Fruit fly (Drosophila melanogaster) whole organism, wandering third instar larva: Measurements from ENCODE around the gene CG4045.

ENCODE experiments used
- Abd-B ChIP-seq: fragments of >200 bp; optimal IDR thresholded peaks from 2 replicates; lab custom pipeline; 2017; ENCODE audit warnings: missing biosample characterization, missing genetic modification characterization
- CG9705 ChIP-seq: fragments of 200-800 bp; sonication (Bioruptor generic); optimal IDR thresholded peaks from 2 replicates; lab custom pipeline; 2018; ENCODE audit warnings: missing biosample characterization, mild to moderate bottlenecking, missing genetic modification characterization
- CrebA ChIP-seq: fragments of 200-800 bp; sonication (Bioruptor generic); optimal IDR thresholded peaks from 2 replicates; lab custom pipeline; 2016; ENCODE audit warnings: missing biosample characterization, mild to moderate bottlenecking, missing genetic modification characterization, borderline replicate concordance
- Dfd ChIP-seq: fragments of >200 bp; optimal IDR thresholded peaks from 2 replicates; lab custom pipeline; 2017; ENCODE audit warnings: missing biosample characterization, missing genetic modification characterization
- Dif ChIP-seq: fragments of 200-275, 200-300 bp; sonication (Bioruptor generic); optimal IDR thresholded peaks from 2 replicates; lab custom pipeline; 2018; ENCODE audit warnings: missing biosample characterization, missing genetic modification characterization; ENCODE audit not compliant: partially characterized antibody
- GATAd ChIP-seq: sonication (Bioruptor generic); optimal IDR thresholded peaks from 2 replicates; lab custom pipeline; 2016; ENCODE audit warnings: missing biosample characterization, missing genetic modification characterization
- HLH106 ChIP-seq: fragments of 200-800 bp; optimal IDR thresholded peaks from 3 replicates; lab custom pipeline; 2019; ENCODE audit warnings: missing biosample characterization, mild to moderate bottlenecking, missing genetic modification characterization, moderate library complexity
- Hnf4 ChIP-seq: fragments of 200-800 bp; sonication (Bioruptor generic); optimal IDR thresholded peaks from 2 replicates; lab custom pipeline; 2016; ENCODE audit warnings: missing biosample characterization, mild to moderate bottlenecking, missing genetic modification characterization
- Hr83 ChIP-seq: fragments of 200-300 bp; sonication (Bioruptor generic); optimal IDR thresholded peaks from 2 replicates; lab custom pipeline; 2016; ENCODE audit warnings: missing biosample characterization, mild to moderate bottlenecking, missing genetic modification characterization, moderate library complexity; ENCODE audit not compliant: poor library complexity, severe bottlenecking
- Jra ChIP-seq: sonication (Bioruptor generic); optimal IDR thresholded peaks from 2 replicates; lab custom pipeline; 2016; ENCODE audit warnings: missing biosample characterization, missing genetic modification characterization
- Myc ChIP-seq: fragments of >200 bp; optimal IDR thresholded peaks from 2 replicates; lab custom pipeline; 2017
- N ChIP-seq: fragments of >200 bp; optimal IDR thresholded peaks from 2 replicates; lab custom pipeline; 2018; ENCODE audit warnings: missing biosample characterization, missing external identifiers, missing genetic modification characterization
- OdsH ChIP-seq: fragments of 200-800 bp; sonication (Bioruptor generic); optimal IDR thresholded peaks from 2 replicates; lab custom pipeline; 2016; ENCODE audit warnings: missing biosample characterization, mild to moderate bottlenecking, missing genetic modification characterization
- Rel ChIP-seq, 2 experiments: fragments of 200-800 bp; sonication (Bioruptor generic) in 1 of 2; optimal IDR thresholded peaks; 2 replicates in 1 of 2; 3 replicates in 1 of 2; lab custom pipeline; 2016 to 2019; ENCODE audit warnings: mild to moderate bottlenecking in 2 of 2, missing biosample characterization in 2 of 2, missing genetic modification characterization in 2 of 2, moderate library complexity in 1 of 2
- Sp1 ChIP-seq: fragments of 200-800 bp; sonication (Bioruptor generic); optimal IDR thresholded peaks from 3 replicates; lab custom pipeline; 2019; ENCODE audit warnings: missing biosample characterization, mild to moderate bottlenecking, missing genetic modification characterization, moderate library complexity
- Vsx2 ChIP-seq: fragments of 200-300, 225-300 bp; sonication (Bioruptor generic); optimal IDR thresholded peaks from 2 replicates; lab custom pipeline; 2018; ENCODE audit warnings: missing biosample characterization, missing genetic modification characterization; ENCODE audit not compliant: partially characterized antibody
- br ChIP-seq: fragments of 200-800 bp; sonication (Bioruptor generic); optimal IDR thresholded peaks from 2 replicates; lab custom pipeline; 2016; ENCODE audit warnings: missing biosample characterization, missing genetic modification characterization
- dl ChIP-seq, 2 experiments: fragments of 175-275, 200-275 bp in 1 of 2; fragments of 200-275 bp in 1 of 2; sonication (Bioruptor generic); optimal IDR thresholded peaks; lab custom pipeline; 2018; ENCODE audit warnings: mild to moderate bottlenecking in 2 of 2, missing biosample characterization in 2 of 2, missing genetic modification characterization in 2 of 2, moderate library complexity in 2 of 2; ENCODE audit not compliant: partially characterized antibody in 2 of 2, insufficient read depth in 1 of 2
- dmrt93B ChIP-seq: fragments of 200-800 bp; sonication (Bioruptor generic); optimal IDR thresholded peaks from 2 replicates; lab custom pipeline; 2018; ENCODE audit warnings: missing biosample characterization, mild to moderate bottlenecking, missing genetic modification characterization
- ey ChIP-seq: fragments of 200-800 bp; sonication (Bioruptor generic); optimal IDR thresholded peaks from 2 replicates; lab custom pipeline; 2016; ENCODE audit warnings: missing biosample characterization, missing genetic modification characterization
- foxo ChIP-seq, 2 experiments: fragments of 200-800 bp; sonication (Bioruptor generic); optimal IDR thresholded peaks; 2 replicates in 1 of 2; 3 replicates in 1 of 2; lab custom pipeline; 2016 to 2017; ENCODE audit warnings: missing biosample characterization in 2 of 2, missing genetic modification characterization in 2 of 2
- fru ChIP-seq: fragments of 200-800 bp; sonication (Bioruptor generic); optimal IDR thresholded peaks from 3 replicates; lab custom pipeline; 2016; ENCODE audit warnings: missing biosample characterization, mild to moderate bottlenecking, missing genetic modification characterization
- h ChIP-seq: fragments of 200-800 bp; sonication (Bioruptor generic); optimal IDR thresholded peaks from 3 replicates; lab custom pipeline; 2016; ENCODE audit warnings: missing biosample characterization, mild to moderate bottlenecking, missing genetic modification characterization
- jim ChIP-seq: fragments of 175-275, 200-325 bp; sonication (Bioruptor generic); optimal IDR thresholded peaks from 2 replicates; lab custom pipeline; 2016; ENCODE audit warnings: missing biosample characterization, mild to moderate bottlenecking, missing genetic modification characterization
- lola ChIP-seq: fragments of >200 bp; optimal IDR thresholded peaks from 2 replicates; lab custom pipeline; 2017; ENCODE audit warnings: missing biosample characterization, missing genetic modification characterization
- pan ChIP-seq: fragments of >200 bp; optimal IDR thresholded peaks from 2 replicates; lab custom pipeline; 2017
- psq ChIP-seq: fragments of 200-800 bp; sonication (Bioruptor generic); optimal IDR thresholded peaks from 3 replicates; lab custom pipeline; 2017; ENCODE audit warnings: missing biosample characterization, mild to moderate bottlenecking, missing genetic modification characterization, moderate library complexity
- rgr ChIP-seq: fragments of 200-800 bp; sonication (Bioruptor generic); optimal IDR thresholded peaks from 3 replicates; lab custom pipeline; 2016; ENCODE audit warnings: missing biosample characterization, mild to moderate bottlenecking, missing genetic modification characterization
- sage ChIP-seq: fragments of 200-800 bp; sonication (Bioruptor generic); optimal IDR thresholded peaks from 2 replicates; lab custom pipeline; 2016; ENCODE audit warnings: missing biosample characterization, mild to moderate bottlenecking, missing genetic modification characterization
- sv ChIP-seq: fragments of 200-800 bp; sonication (Bioruptor generic); optimal IDR thresholded peaks from 3 replicates; lab custom pipeline; 2016; ENCODE audit warnings: missing biosample characterization, missing genetic modification characterization
- tai ChIP-seq: sonication (Bioruptor generic); optimal IDR thresholded peaks from 2 replicates; lab custom pipeline; 2016; ENCODE audit warnings: missing biosample characterization, missing genetic modification characterization
- woc ChIP-seq: sonication (Bioruptor generic); optimal IDR thresholded peaks from 2 replicates; lab custom pipeline; 2016; ENCODE audit warnings: missing biosample characterization, mild to moderate bottlenecking, missing genetic modification characterization

Gene CG4045

DNA sequence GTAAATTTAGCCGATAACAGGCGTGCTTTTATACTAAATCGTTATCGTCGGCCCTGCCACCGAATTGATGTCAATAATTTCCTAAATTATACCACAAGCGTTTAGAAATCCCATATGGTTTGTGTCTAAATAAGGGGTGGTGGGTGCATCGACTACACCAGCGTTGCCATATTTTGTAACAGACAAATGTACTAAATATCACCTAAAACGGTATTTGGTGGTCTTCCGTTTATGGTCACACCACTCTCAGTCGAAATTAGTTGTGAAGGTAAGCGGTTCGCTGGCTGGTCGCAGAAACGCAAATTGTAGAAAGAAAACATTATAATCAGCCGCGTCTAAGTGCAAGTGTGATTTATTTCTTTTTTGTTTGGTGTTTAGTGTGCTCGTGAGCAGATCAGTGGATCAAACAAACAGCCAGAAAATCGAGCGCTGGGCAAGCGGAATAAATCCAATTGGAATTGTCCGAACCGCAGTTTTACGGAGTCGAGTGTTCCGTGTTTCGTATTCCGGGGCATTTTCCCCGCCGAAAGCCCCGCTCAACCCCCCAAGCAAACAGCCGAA is 4.7 kb upstream of the CG4045 start, which contains the start of the genes CG16903 and Unc-76:
TSS of gene CG16903 (minus strand) at position 39 of the 561 bp plus-strand sequence.
TSS of gene Unc-76 (plus strand) at position 244 of the 561 bp plus-strand sequence.
- no peak for TF ChIP-seq Rel (GFP tag; optimal IDR thresholded peaks at IDR 0.05; lab: Kevin White, UChicago)
- TF ChIP-seq Rel (tag; optimal IDR thresholded peaks at IDR 0.05; lab: Kevin White, UChicago) = peak; percentile 79
- TF ChIP-seq Abd-B (GFP tag; lab: Kevin White, UChicago) = no peak
- no peak for TF ChIP-seq Hnf4 (GFP tag; lab: Kevin White, UChicago)
- TF ChIP-seq ey (GFP tag; lab: Kevin White, UChicago) = no peak
- peak; percentile 51 for TF ChIP-seq h
- peak; percentile 0 for TF ChIP-seq Myc (lab: Kevin White, UChicago)
- no peak for TF ChIP-seq sv (GFP tag; lab: Kevin White, UChicago)
- TF ChIP-seq psq (GFP tag; lab: Kevin White, UChicago) = no peak
- peak; percentile 60 for TF ChIP-seq Sp1 (GFP tag; lab: Kevin White, UChicago)
- peak in 1 of 2 experiments; percentile 19 for TF ChIP-seq foxo (GFP tag; optimal IDR thresholded peaks at IDR 0.05; lab: Kevin White, UChicago)
- TF ChIP-seq HLH106 = peak; percentile 45
- TF ChIP-seq N = no peak
- no peak for TF ChIP-seq sage (GFP tag; lab: Kevin White, UChicago)
- TF ChIP-seq dmrt93B (GFP tag; lab: Kevin White, UChicago) = peak; percentile 6
- TF ChIP-seq tai (GFP tag; lab: Kevin White, UChicago) = no peak
- TF ChIP-seq fru (GFP tag; lab: Kevin White, UChicago) = peak; percentile 22
- peak; percentile 6 for TF ChIP-seq Jra (GFP tag; lab: Kevin White, UChicago)
- peak; percentile 55 for TF ChIP-seq rgr (GFP tag; lab: Kevin White, UChicago)
- TF ChIP-seq woc = peak; percentile 6
- peak; percentile 7 for TF ChIP-seq OdsH (GFP tag; lab: Kevin White, UChicago)
- peak in 1 of 2 experiments; percentile 32 for TF ChIP-seq dl (GFP tag; optimal IDR thresholded peaks at IDR 0.05; lab: Kevin White, UChicago; ENCODE audit: insufficient read depth in 1 of 2, partially characterized antibody in 2 of 2)
- peak; percentile 59 for TF ChIP-seq Dif (GFP tag; lab: Kevin White, UChicago)
- no peak for TF ChIP-seq Hr83 (GFP tag; lab: Kevin White, UChicago)

- TF ChIP-seq CrebA (GFP tag; lab: Kevin White, UChicago) = no peak
- no peak for TF ChIP-seq Rel (GFP tag; optimal IDR thresholded peaks at IDR 0.05; lab: Kevin White, UChicago)
- TF ChIP-seq Rel (tag; optimal IDR thresholded peaks at IDR 0.05; lab: Kevin White, UChicago) = peak; percentile 98
- peak; percentile 83 for TF ChIP-seq Myc (lab: Kevin White, UChicago)
- peak; percentile 48 for TF ChIP-seq Jra (GFP tag; lab: Kevin White, UChicago)
Measured at dm6 chrX:2076412-2077357, 985 bp upstream of the CG4045 start, which contains the start of gene CG4025. Gene CG4025, plus strand, starts transcription at chrX:2076966.

DNA sequence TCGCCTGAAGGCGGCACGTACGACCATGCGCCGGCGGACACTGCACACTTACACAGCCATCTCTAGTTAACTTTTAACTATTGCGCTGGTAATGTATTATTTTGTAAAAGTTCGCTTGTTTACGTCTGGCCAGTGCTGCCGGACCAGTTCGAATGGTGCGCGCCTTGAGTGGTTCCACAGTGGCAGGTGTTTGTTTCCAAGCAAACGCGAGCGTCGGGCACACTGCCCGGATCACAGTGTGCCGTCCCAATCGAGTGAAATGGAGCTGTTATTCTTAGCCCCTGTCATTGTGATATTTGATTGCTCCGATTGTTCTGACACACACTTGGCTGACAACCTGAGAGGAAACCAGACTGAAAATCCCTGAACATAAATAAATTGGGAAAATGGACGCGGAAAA is 2.4 kb downstream of the CG4045 start, which contains the start of gene CG4199:
TSS of gene CG4199 (minus strand) at position 159 of the 400 bp plus-strand sequence.
- TF ChIP-seq jim (no peak), Hnf4 (GFP tag; lab: Kevin White, UChicago) (no peak), Vsx2 (GFP tag; lab: Kevin White, UChicago) (no peak), CrebA (GFP tag; lab: Kevin White, UChicago) (no peak), pan (lab: Kevin White, UChicago) (no peak), lola (GFP tag; lab: Kevin White, UChicago) (no peak), sv (GFP tag; lab: Kevin White, UChicago) (no peak), Rel (GFP tag; optimal IDR thresholded peaks at IDR 0.05; lab: Kevin White, UChicago) (no peak), Rel (tag; optimal IDR thresholded peaks at IDR 0.05; lab: Kevin White, UChicago) (peak; percentile 58), h (peak; percentile 18), Jra (GFP tag; lab: Kevin White, UChicago) (no peak), rgr (GFP tag; lab: Kevin White, UChicago) (no peak), sage (GFP tag; lab: Kevin White, UChicago) (no peak), dl (GFP tag; optimal IDR thresholded peaks at IDR 0.05; lab: Kevin White, UChicago; ENCODE audit: insufficient read depth in 1 of 2, partially characterized antibody in 2 of 2) (no peak), HLH106 (no peak), fru (GFP tag; lab: Kevin White, UChicago) (peak; percentile 12), GATAd (GFP tag; lab: Kevin White, UChicago) (no peak), psq (GFP tag; lab: Kevin White, UChicago) (no peak), ey (GFP tag; lab: Kevin White, UChicago) (no peak), N (no peak), Sp1 (GFP tag; lab: Kevin White, UChicago) (no peak), CG9705 (GFP tag; lab: Kevin White, UChicago) (no peak), Abd-B (GFP tag; lab: Kevin White, UChicago) (no peak), foxo (GFP tag; optimal IDR thresholded peaks at IDR 0.05; lab: Kevin White, UChicago) (peak in 1 of 2 experiments; percentile 27), Dfd (no peak), br (no peak), woc (no peak)
- TF ChIP-seq, all 38 proteins: peak for 4
